Worm (Caenorhabditis elegans) whole organism, late embryonic: ENCODE data around the gene K01A12.2.
"Not testable (repeated sequence)": the region's sequence is repeated elsewhere in the genome, so short reads cannot be mapped to it uniquely, and the experiment has no call there.

Experiments
- ceh-2 ChIP-seq: sonication (generic microtip); optimal IDR thresholded peaks from 2 replicates; lab custom pipeline; 2016; ENCODE audit warnings: missing genotype, missing genetic modification characterization, missing compliant biosample characterization
- pqm-1 ChIP-seq: sonication (generic microtip); optimal IDR thresholded peaks from 2 replicates; lab custom pipeline; 2016; ENCODE audit warnings: missing genetic modification characterization, missing compliant biosample characterization

DNA sequence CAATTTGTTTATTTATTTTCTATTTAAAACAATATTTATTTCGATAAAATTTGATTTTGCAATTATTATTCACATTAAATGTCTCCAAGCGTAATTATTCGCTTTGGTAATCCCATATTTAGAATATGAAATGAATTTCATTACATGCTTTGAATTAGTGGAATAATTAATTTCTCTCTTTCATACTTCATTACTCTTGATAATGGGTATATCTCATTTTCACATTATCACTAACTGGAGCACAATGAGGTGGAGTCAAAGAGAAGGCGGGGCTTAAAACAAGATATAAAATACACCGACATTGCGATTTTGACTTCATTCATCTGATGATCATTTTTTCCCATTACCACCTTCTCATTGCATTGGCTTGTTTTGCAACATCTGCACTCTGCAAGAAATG, 2.5 kb upstream of the K01A12.2 start, which contains the start of gene K01A12.4:
- not testable (repeated sequence) for TF ChIP-seq ceh-2, pqm-1 (tag; lab: Kevin White, UChicago)
